Worm (Caenorhabditis elegans) whole organism, L1 larva: ENCODE data around the gene dmsr-4.

Experiments used
- C04F5.9 ChIP-seq: sonication (generic microtip); optimal IDR thresholded peaks from 2 replicates; lab custom pipeline; 2016; ENCODE audit warnings: missing genetic modification characterization, missing compliant biosample characterization
- C16A3.4 ChIP-seq: fragments of 150-350 bp; optimal IDR thresholded peaks from 2 replicates; lab custom pipeline; 2014; ENCODE audit warnings: missing biosample characterization, missing genetic modification characterization
- C34B4.2 ChIP-seq: sonication (generic microtip); optimal IDR thresholded peaks from 2 replicates; lab custom pipeline; 2017; ENCODE audit warnings: mild to moderate bottlenecking, missing genetic modification characterization, missing compliant biosample characterization
- F16B12.6 ChIP-seq: fragments of 150-350 bp; optimal IDR thresholded peaks from 2 replicates; lab custom pipeline; 2014; ENCODE audit warnings: missing biosample characterization, missing genetic modification characterization
- aha-1 ChIP-seq: fragments of 150-350 bp; optimal IDR thresholded peaks from 2 replicates; lab custom pipeline; 2014; ENCODE audit warnings: missing biosample characterization, missing genetic modification characterization
- alr-1 ChIP-seq: fragments of 200-800 bp; sonication (Bioruptor generic); optimal IDR thresholded peaks from 2 replicates; lab custom pipeline; 2018; ENCODE audit warnings: borderline replicate concordance, mild to moderate bottlenecking, missing genetic modification characterization, missing compliant biosample characterization
- blmp-1 ChIP-seq: fragments of 150-350 bp; optimal IDR thresholded peaks from 2 replicates; lab custom pipeline; 2014; ENCODE audit warnings: missing biosample characterization, missing genetic modification characterization
- ceh-63 ChIP-seq: fragments of 200-800 bp; sonication (Bioruptor generic); optimal IDR thresholded peaks from 2 replicates; lab custom pipeline; 2018; ENCODE audit warnings: mild to moderate bottlenecking, missing genetic modification characterization, missing compliant biosample characterization
- ces-1 ChIP-seq: fragments of 150-350 bp; optimal IDR thresholded peaks from 2 replicates; lab custom pipeline; 2014; ENCODE audit warnings: missing biosample characterization, missing genetic modification reagents, missing genetic modification characterization
- dpl-1 ChIP-seq, 3 experiments: fragments of 150-350 bp in 2 of 3; sonication (generic microtip) in 1 of 3; optimal IDR thresholded peaks; 2 replicates each; lab custom pipeline; 2014 to 2017; ENCODE audit warnings: missing biosample characterization in 3 of 3, missing genetic modification characterization in 3 of 3, missing genetic modification reagents in 3 of 3
- efl-1 ChIP-seq, 4 experiments: fragments of 150-350 bp; optimal IDR thresholded peaks in 3 of 4; peaks in 1 of 4; 1 replicate in 1 of 4; 2 replicates in 3 of 4; lab custom pipeline; 2014; ENCODE audit warnings: missing biosample characterization in 2 of 4, missing genetic modification characterization in 2 of 4, missing genetic modification reagents in 2 of 4
- egl-13 ChIP-seq: sonication (generic microtip); optimal IDR thresholded peaks from 2 replicates; lab custom pipeline; 2016; ENCODE audit warnings: missing genotype, missing genetic modification reagents, missing genetic modification characterization, missing compliant biosample characterization
- egl-27 ChIP-seq, 2 experiments: fragments of 150-350 bp in 1 of 2; sonication (generic microtip); optimal IDR thresholded peaks; 3 replicates each; lab custom pipeline; 2017 to 2018; ENCODE audit warnings: missing biosample characterization in 2 of 2, missing genetic modification characterization in 2 of 2, missing genetic modification reagents in 2 of 2
- elt-3 ChIP-seq, 6 experiments: fragments of 150-350 bp in 1 of 6; sonication (generic microtip); optimal IDR thresholded peaks; 2 replicates each; lab custom pipeline; 2017 to 2018; ENCODE audit warnings: missing biosample characterization in 6 of 6, missing genetic modification characterization in 6 of 6, inconsistent platforms in 1 of 6
- ets-5 ChIP-seq: fragments of 200-800 bp; sonication (Bioruptor generic); IDR thresholded peaks from 2 replicates; pipeline ENCODE4 v1.3.6; 2022; ENCODE audit warnings: missing genetic modification characterization, missing compliant biosample characterization
- fkh-10 ChIP-seq: sonication (generic microtip); optimal IDR thresholded peaks from 2 replicates; lab custom pipeline; 2017; ENCODE audit warnings: missing biosample characterization, missing genetic modification reagents, missing genetic modification characterization
- fos-1 ChIP-seq: fragments of 150-350 bp; optimal IDR thresholded peaks from 2 replicates; lab custom pipeline; 2014; ENCODE audit warnings: missing biosample characterization, missing genetic modification characterization
- hpl-2 ChIP-seq: fragments of 150-350 bp; optimal IDR thresholded peaks from 2 replicates; lab custom pipeline; 2014; ENCODE audit warnings: missing biosample characterization, missing genetic modification reagents, missing genetic modification characterization
- irx-1 ChIP-seq: sonication (generic microtip); optimal IDR thresholded peaks from 2 replicates; lab custom pipeline; 2016; ENCODE audit warnings: missing genetic modification characterization, missing compliant biosample characterization
- isw-1 ChIP-seq: fragments of 200-800 bp; sonication (Bioruptor generic); IDR thresholded peaks from 2 replicates; pipeline ENCODE4 v1.3.6; 2022; ENCODE audit warnings: missing genetic modification characterization, missing compliant biosample characterization
- lin-13 ChIP-seq: fragments of 150-350 bp; optimal IDR thresholded peaks from 2 replicates; lab custom pipeline; 2014; ENCODE audit warnings: missing biosample characterization, missing genetic modification reagents, missing genetic modification characterization
- lin-39 ChIP-seq: fragments of 150-350 bp; optimal IDR thresholded peaks from 2 replicates; lab custom pipeline; 2014; ENCODE audit warnings: missing biosample characterization, missing genetic modification reagents, missing genetic modification characterization
- lir-3 ChIP-seq: sonication (generic microtip); optimal IDR thresholded peaks from 2 replicates; lab custom pipeline; 2016; ENCODE audit warnings: mild to moderate bottlenecking, missing genetic modification characterization, moderate library complexity, missing compliant biosample characterization; ENCODE audit not compliant: poor library complexity
- mab-9 ChIP-seq: fragments of 200-800 bp; sonication (Bioruptor generic); IDR thresholded peaks from 2 replicates; pipeline ENCODE4 v1.3.6; 2022; ENCODE audit warnings: missing genetic modification reagents, missing genetic modification characterization, missing compliant biosample characterization
- mep-1 ChIP-seq: fragments of 150-350 bp; optimal IDR thresholded peaks from 2 replicates; lab custom pipeline; 2014; ENCODE audit warnings: missing biosample characterization, missing genetic modification characterization
- nhr-11 ChIP-seq: fragments of 150-350 bp; optimal IDR thresholded peaks from 2 replicates; lab custom pipeline; 2014; ENCODE audit warnings: missing biosample characterization, missing genetic modification characterization
- nhr-19 ChIP-seq: fragments of 200-800 bp; sonication (Bioruptor generic); conservative IDR thresholded peaks from 2 replicates; pipeline ENCODE4 v1.3.6; 2022; ENCODE audit warnings: missing genetic modification characterization, missing compliant biosample characterization
- nhr-47 ChIP-seq: sonication (generic microtip); optimal IDR thresholded peaks from 2 replicates; lab custom pipeline; 2016; ENCODE audit warnings: mild to moderate bottlenecking, missing genetic modification characterization, moderate library complexity, missing compliant biosample characterization
- nhr-84 ChIP-seq: sonication (generic microtip); optimal IDR thresholded peaks from 2 replicates; lab custom pipeline; 2017; ENCODE audit warnings: missing biosample characterization, missing genetic modification characterization
- nhr-90 ChIP-seq: sonication (generic microtip); optimal IDR thresholded peaks from 2 replicates; lab custom pipeline; 2016; ENCODE audit warnings: mild to moderate bottlenecking, missing genetic modification characterization, missing compliant biosample characterization; ENCODE audit not compliant: poor library complexity
- pag-3 ChIP-seq: sonication (generic microtip); optimal IDR thresholded peaks from 2 replicates; lab custom pipeline; 2017; ENCODE audit warnings: missing genetic modification characterization, mild to moderate bottlenecking, missing compliant biosample characterization, antibody characterized with exemption, borderline replicate concordance; ENCODE audit not compliant: insufficient read depth
- pqm-1 ChIP-seq: sonication (generic microtip); optimal IDR thresholded peaks from 3 replicates; lab custom pipeline; 2017; ENCODE audit warnings: missing biosample characterization, missing genetic modification characterization
- skn-1 ChIP-seq: fragments of 150-350 bp; optimal IDR thresholded peaks from 2 replicates; lab custom pipeline; 2014; ENCODE audit warnings: missing biosample characterization, missing genetic modification characterization
- snpc-4 ChIP-seq: fragments of 150-350 bp; optimal IDR thresholded peaks from 2 replicates; lab custom pipeline; 2014; ENCODE audit warnings: missing biosample characterization, missing genetic modification characterization
- snu-23 ChIP-seq: sonication (generic microtip); optimal IDR thresholded peaks from 2 replicates; lab custom pipeline; 2016; ENCODE audit warnings: missing genetic modification characterization, missing compliant biosample characterization
- sox-4 ChIP-seq: sonication (generic microtip); optimal IDR thresholded peaks from 2 replicates; lab custom pipeline; 2016; ENCODE audit warnings: missing genetic modification characterization, missing compliant biosample characterization
- sptf-1 ChIP-seq: fragments of 150-350 bp; optimal IDR thresholded peaks from 2 replicates; lab custom pipeline; 2014; ENCODE audit warnings: missing biosample characterization, missing genetic modification characterization
- sup-37 ChIP-seq: fragments of 200-800 bp; sonication (Bioruptor generic); optimal IDR thresholded peaks from 2 replicates; lab custom pipeline; 2018; ENCODE audit warnings: mild to moderate bottlenecking, missing genetic modification characterization, missing compliant biosample characterization
- swsn-7 ChIP-seq: sonication (generic microtip); optimal IDR thresholded peaks from 2 replicates; lab custom pipeline; 2016; ENCODE audit warnings: missing genetic modification characterization, missing compliant biosample characterization
- unc-62 ChIP-seq: fragments of 150-350 bp; optimal IDR thresholded peaks from 2 replicates; lab custom pipeline; 2014; ENCODE audit warnings: missing biosample characterization, missing genetic modification reagents, missing genetic modification characterization
- unc-86 ChIP-seq: sonication (generic microtip); optimal IDR thresholded peaks from 2 replicates; lab custom pipeline; 2016; ENCODE audit warnings: missing genetic modification characterization, missing compliant biosample characterization
- vab-15 ChIP-seq: sonication (generic microtip); optimal IDR thresholded peaks from 2 replicates; lab custom pipeline; 2017; ENCODE audit warnings: missing genotype, mild to moderate bottlenecking, missing genetic modification characterization, missing compliant biosample characterization
- xbp-1 ChIP-seq: sonication (generic microtip); optimal IDR thresholded peaks from 2 replicates; lab custom pipeline; 2016; ENCODE audit warnings: missing genetic modification characterization, missing compliant biosample characterization
- zag-1 ChIP-seq: fragments of 150-350 bp; optimal IDR thresholded peaks from 2 replicates; lab custom pipeline; 2014; ENCODE audit warnings: missing biosample characterization, missing genetic modification characterization
- ztf-11 ChIP-seq, 2 experiments: sonication (generic microtip); optimal IDR thresholded peaks; 2 replicates each; lab custom pipeline; 2016 to 2017; ENCODE audit warnings: missing genetic modification characterization in 2 of 2, missing biosample characterization in 1 of 2, missing compliant biosample characterization in 1 of 2

The dmsr-4 gene

ce11 chrII:399321-399720 is 42.5 kb upstream of the dmsr-4 start, which contains the start of gene C03H5.6:
C03H5.6 (minus strand) TSS chrII:399421.
- no peak for TF ChIP-seq vab-15 (tag; lab: Kevin White, UChicago)
- TF ChIP-seq pqm-1 (tag; lab: Kevin White, UChicago): no peak
- TF ChIP-seq blmp-1 (tag; lab: Kevin White, UChicago): no peak
- TF ChIP-seq unc-86: no peak
- TF ChIP-seq lin-39 (tag; lab: Kevin White, UChicago): no peak
- TF ChIP-seq aha-1 (tag; lab: Kevin White, UChicago): no peak
- TF ChIP-seq snu-23 (GFP tag; lab: Kevin White, UChicago): no peak
- no peak for TF ChIP-seq C16A3.4
- no peak for TF ChIP-seq irx-1
- no peak for TF ChIP-seq nhr-84 (tag; lab: Kevin White, UChicago)

- TF ChIP-seq egl-27 (tag; optimal IDR thresholded peaks at IDR 0.05; lab: Kevin White, UChicago): no peak
Measured at ce11 chrII:388533-388932, 31.7 kb upstream of the dmsr-4 start, which contains the start of gene nstp-4. nstp-4 (plus strand) TSS chrII:388833.

ce11 chrII:387844-388355 is 31.0 kb upstream of the dmsr-4 start:
- TF ChIP-seq mep-1 (no peak), nhr-47 (tag; lab: Kevin White, UChicago) (no peak), snpc-4 (no peak), swsn-7 (tag; lab: Kevin White, UChicago) (no peak), ztf-11 (tag; optimal IDR thresholded peaks at IDR 0.05; lab: Kevin White, UChicago) (no peak), fkh-10 (GFP tag; lab: Kevin White, UChicago) (no peak), vab-15 (tag; lab: Kevin White, UChicago) (no peak), elt-3 (tag; optimal IDR thresholded peaks at IDR 0.05; lab: Kevin White, UChicago) (no peak), lir-3 (tag; lab: Kevin White, UChicago) (no peak), zag-1 (tag; lab: Kevin White, UChicago) (no peak), irx-1 (no peak), efl-1 (optimal IDR thresholded peaks at IDR 0.05; lab: Kevin White, UChicago) (peak; percentile 17 to 28), efl-1 (GFP tag; optimal IDR thresholded peaks at IDR 0.05 in 1 of 2; lab: Kevin White, UChicago) (peak in 1 of 2 experiments; percentile 92), fos-1 (tag; lab: Kevin White, UChicago) (no peak), nhr-19 (GFP tag; lab: Robert Waterston, UW) (no peak), skn-1 (tag; lab: Kevin White, UChicago) (no peak), unc-62 (GFP tag; lab: Kevin White, UChicago) (no peak), F16B12.6 (tag; lab: Kevin White, UChicago) (peak; percentile 1), egl-13 (no peak), dpl-1 (GFP tag; optimal IDR thresholded peaks at IDR 0.05; lab: Kevin White, UChicago) (peak in 1 of 3 experiments; percentile 15), nhr-84 (tag; lab: Kevin White, UChicago) (no peak), egl-27 (tag; optimal IDR thresholded peaks at IDR 0.05; lab: Kevin White, UChicago) (no peak), pag-3 (tag; lab: Kevin White, UChicago) (no peak), blmp-1 (tag; lab: Kevin White, UChicago) (peak; percentile 22), ets-5 (GFP tag; lab: Robert Waterston, UW) (no peak), sptf-1 (tag; lab: Kevin White, UChicago) (no peak), C34B4.2 (no peak), nhr-11 (no peak), sup-37 (no peak), alr-1 (tag; lab: Kevin White, UChicago) (no peak)

ce11 chrII:385957-386356 is 29.1 kb upstream of the dmsr-4 start, which contains the start of gene C03H5.3:
C03H5.3 (plus strand) TSS chrII:386088.
- TF ChIP-seq ces-1 (GFP tag; lab: Kevin White, UChicago) (no peak), C04F5.9 (no peak), xbp-1 (tag; lab: Kevin White, UChicago) (peak; percentile 62), C34B4.2 (no peak), pag-3 (tag; lab: Kevin White, UChicago) (no peak), lin-13 (peak; percentile 24), nhr-84 (tag; lab: Kevin White, UChicago) (no peak), efl-1 (optimal IDR thresholded peaks at IDR 0.05; lab: Kevin White, UChicago) (peak; percentile 96 to 99), efl-1 (GFP tag; optimal IDR thresholded peaks at IDR 0.05 in 1 of 2; lab: Kevin White, UChicago) (peak; percentile 96 to 99), snpc-4 (peak; percentile 34), alr-1 (tag; lab: Kevin White, UChicago) (no peak), mab-9 (no peak), pqm-1 (tag; lab: Kevin White, UChicago) (no peak), hpl-2 (GFP tag; lab: Kevin White, UChicago) (no peak), swsn-7 (tag; lab: Kevin White, UChicago) (peak; percentile 60), ceh-63 (GFP tag; lab: Kevin White, UChicago) (no peak), sox-4 (tag; lab: Kevin White, UChicago) (no peak), isw-1 (GFP tag; lab: Robert Waterston, UW) (peak; percentile 39), nhr-90 (peak; percentile 28), egl-27 (tag; optimal IDR thresholded peaks at IDR 0.05; lab: Kevin White, UChicago) (no peak)
